Worm (Caenorhabditis elegans) whole organism, midembryonic: ENCODE results near the gene npl-4.1.

Experiments
- flt-1 ChIP-seq: fragments of 200-800 bp; sonication (Bioruptor generic); IDR thresholded peaks from 2 replicates; pipeline ENCODE4 v1.3.6; 2022; ENCODE audit warnings: missing genetic modification characterization, missing compliant biosample characterization
- med-1 ChIP-seq: sonication (generic microtip); optimal IDR thresholded peaks from 2 replicates; lab custom pipeline; 2017; ENCODE audit warnings: missing genetic modification characterization, mild to moderate bottlenecking, missing compliant biosample characterization, antibody characterized with exemption, missing genetic modification reagents; ENCODE audit not compliant: insufficient read depth
- tab-1 ChIP-seq: fragments of 200-800 bp; sonication (Bioruptor generic); IDR thresholded peaks from 2 replicates; pipeline ENCODE4 v1.3.6; 2022; ENCODE audit warnings: missing genetic modification characterization, missing compliant biosample characterization
- ztf-23 ChIP-seq: fragments of 200-800 bp; sonication (Bioruptor generic); IDR thresholded peaks from 2 replicates; pipeline ENCODE4 v1.3.6; 2022; ENCODE audit warnings: missing genetic modification reagents, missing genetic modification characterization, missing compliant biosample characterization

DNA sequence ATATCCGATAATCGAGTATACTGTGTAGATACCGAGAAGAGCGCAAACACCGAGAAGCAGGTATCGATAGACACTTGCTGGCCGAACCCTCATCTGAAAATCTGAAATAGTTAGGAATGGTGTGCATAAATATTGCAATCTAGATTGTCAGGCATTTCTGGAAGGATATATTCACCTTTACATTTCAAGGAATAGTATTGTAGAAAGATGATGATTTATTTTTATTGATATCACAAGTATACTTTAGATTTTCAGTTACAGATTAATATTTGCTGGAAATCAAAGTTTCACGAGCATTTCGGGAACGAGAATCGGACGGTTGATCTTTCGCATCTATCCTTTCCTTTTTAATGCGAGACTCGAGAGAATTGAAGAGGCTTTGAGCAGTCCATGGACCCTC is 28.5 kb downstream of the npl-4.1 start, which contains the start of gene fut-3:
- TF ChIP-seq flt-1 (GFP tag; lab: Robert Waterston, UW), result no peak
- TF ChIP-seq tab-1 (GFP tag; lab: Robert Waterston, UW), result no peak
- no peak for TF ChIP-seq med-1 (GFP tag; lab: Kevin White, UChicago)
- no peak for TF ChIP-seq ztf-23
